Worm (Caenorhabditis elegans) whole organism, L1 larva: ENCODE results near the gene sek-3.

Experiments used
- C04F5.9 ChIP-seq: sonication (generic microtip); optimal IDR thresholded peaks from 2 replicates; lab custom pipeline; 2016; ENCODE audit warnings: missing genetic modification characterization, missing compliant biosample characterization
- F16B12.6 ChIP-seq: fragments of 150-350 bp; optimal IDR thresholded peaks from 2 replicates; lab custom pipeline; 2014; ENCODE audit warnings: missing biosample characterization, missing genetic modification characterization
- Y116A8C.19 ChIP-seq: sonication (generic microtip); optimal IDR thresholded peaks from 2 replicates; lab custom pipeline; 2016; ENCODE audit warnings: missing compliant biosample characterization, missing genetic modification characterization, borderline replicate concordance
- aly-2 ChIP-seq: fragments of 150-350 bp; optimal IDR thresholded peaks from 2 replicates; lab custom pipeline; 2014; ENCODE audit warnings: missing biosample characterization, missing genetic modification characterization
- blmp-1 ChIP-seq: fragments of 150-350 bp; optimal IDR thresholded peaks from 2 replicates; lab custom pipeline; 2014; ENCODE audit warnings: missing biosample characterization, missing genetic modification characterization
- ceh-8 ChIP-seq: fragments of 200-800 bp; sonication (Bioruptor generic); optimal IDR thresholded peaks from 2 replicates; lab custom pipeline; 2018; ENCODE audit warnings: mild to moderate bottlenecking, missing genetic modification characterization, moderate library complexity, missing compliant biosample characterization
- ceh-82 ChIP-seq, 3 experiments: fragments of 150-350 bp in 1 of 3; sonication (generic microtip) in 2 of 3; optimal IDR thresholded peaks; 2 replicates each; lab custom pipeline; 2014 to 2017; ENCODE audit warnings: missing biosample characterization in 3 of 3, missing genetic modification characterization in 3 of 3
- ceh-88 ChIP-seq: fragments of 200-800 bp; sonication (Bioruptor generic); IDR thresholded peaks from 2 replicates; pipeline ENCODE4 v1.3.6; 2022; ENCODE audit warnings: missing genetic modification characterization, missing compliant biosample characterization
- ces-1 ChIP-seq: fragments of 150-350 bp; optimal IDR thresholded peaks from 2 replicates; lab custom pipeline; 2014; ENCODE audit warnings: missing biosample characterization, missing genetic modification reagents, missing genetic modification characterization
- dsc-1 ChIP-seq: sonication (generic microtip); optimal IDR thresholded peaks from 2 replicates; lab custom pipeline; 2016; ENCODE audit warnings: mild to moderate bottlenecking, missing genetic modification characterization, missing compliant biosample characterization
- efl-1 ChIP-seq, 4 experiments: fragments of 150-350 bp; optimal IDR thresholded peaks in 3 of 4; peaks in 1 of 4; 1 replicate in 1 of 4; 2 replicates in 3 of 4; lab custom pipeline; 2014; ENCODE audit warnings: missing biosample characterization in 2 of 4, missing genetic modification characterization in 2 of 4, missing genetic modification reagents in 2 of 4
- egl-13 ChIP-seq: sonication (generic microtip); optimal IDR thresholded peaks from 2 replicates; lab custom pipeline; 2016; ENCODE audit warnings: missing genotype, missing genetic modification reagents, missing genetic modification characterization, missing compliant biosample characterization
- egl-27 ChIP-seq, 2 experiments: fragments of 150-350 bp in 1 of 2; sonication (generic microtip); optimal IDR thresholded peaks; 3 replicates each; lab custom pipeline; 2017 to 2018; ENCODE audit warnings: missing biosample characterization in 2 of 2, missing genetic modification characterization in 2 of 2, missing genetic modification reagents in 2 of 2
- fos-1 ChIP-seq: fragments of 150-350 bp; optimal IDR thresholded peaks from 2 replicates; lab custom pipeline; 2014; ENCODE audit warnings: missing biosample characterization, missing genetic modification characterization
- hlh-17 ChIP-seq: fragments of 200-800 bp; sonication (Bioruptor generic); optimal IDR thresholded peaks from 2 replicates; lab custom pipeline; 2018; ENCODE audit warnings: missing genetic modification characterization, mild to moderate bottlenecking, missing compliant biosample characterization, moderate library complexity, borderline replicate concordance
- hlh-4 ChIP-seq: sonication (generic microtip); optimal IDR thresholded peaks from 2 replicates; lab custom pipeline; 2016; ENCODE audit warnings: mild to moderate bottlenecking, missing genetic modification characterization, missing compliant biosample characterization
- hpl-2 ChIP-seq: fragments of 150-350 bp; optimal IDR thresholded peaks from 2 replicates; lab custom pipeline; 2014; ENCODE audit warnings: missing biosample characterization, missing genetic modification reagents, missing genetic modification characterization
- isw-1 ChIP-seq: fragments of 200-800 bp; sonication (Bioruptor generic); IDR thresholded peaks from 2 replicates; pipeline ENCODE4 v1.3.6; 2022; ENCODE audit warnings: missing genetic modification characterization, missing compliant biosample characterization
- jun-1 ChIP-seq: fragments of 150-350 bp; optimal IDR thresholded peaks from 2 replicates; lab custom pipeline; 2014; ENCODE audit warnings: missing biosample characterization, missing genetic modification reagents, missing genetic modification characterization
- lin-14 ChIP-seq: fragments of 200-800 bp; sonication (Bioruptor generic); optimal IDR thresholded peaks from 2 replicates; lab custom pipeline; 2018; ENCODE audit warnings: mild to moderate bottlenecking, missing genetic modification characterization, moderate library complexity, missing compliant biosample characterization
- lin-15B ChIP-seq: fragments of 150-350 bp; sonication (generic microtip); optimal IDR thresholded peaks from 3 replicates; lab custom pipeline; 2014; ENCODE audit warnings: missing biosample characterization, missing genetic modification characterization
- lin-35 ChIP-seq, 2 experiments: fragments of 150-350 bp; optimal IDR thresholded peaks; 2 replicates each; lab custom pipeline; 2014; ENCODE audit warnings: missing biosample characterization in 2 of 2, missing genetic modification characterization in 2 of 2, missing genetic modification reagents in 2 of 2
- mef-2 ChIP-seq: fragments of 150-350 bp; optimal IDR thresholded peaks from 2 replicates; lab custom pipeline; 2014; ENCODE audit warnings: missing biosample characterization, missing genetic modification characterization
- mep-1 ChIP-seq: fragments of 150-350 bp; optimal IDR thresholded peaks from 2 replicates; lab custom pipeline; 2014; ENCODE audit warnings: missing biosample characterization, missing genetic modification characterization
- nhr-11 ChIP-seq: fragments of 150-350 bp; optimal IDR thresholded peaks from 2 replicates; lab custom pipeline; 2014; ENCODE audit warnings: missing biosample characterization, missing genetic modification characterization
- nhr-84 ChIP-seq: sonication (generic microtip); optimal IDR thresholded peaks from 2 replicates; lab custom pipeline; 2017; ENCODE audit warnings: missing biosample characterization, missing genetic modification characterization
- nhr-85 ChIP-seq: sonication (generic microtip); peaks from one replicate; lab custom pipeline; 2016; ENCODE audit warnings: missing genetic modification characterization, inconsistent platforms, missing compliant biosample characterization
- rnt-1 ChIP-seq: sonication (generic microtip); optimal IDR thresholded peaks from 2 replicates; lab custom pipeline; 2016; ENCODE audit warnings: mild to moderate bottlenecking, missing genetic modification characterization, moderate library complexity, missing compliant biosample characterization
- skn-1 ChIP-seq: fragments of 150-350 bp; optimal IDR thresholded peaks from 2 replicates; lab custom pipeline; 2014; ENCODE audit warnings: missing biosample characterization, missing genetic modification characterization
- snu-23 ChIP-seq: sonication (generic microtip); optimal IDR thresholded peaks from 2 replicates; lab custom pipeline; 2016; ENCODE audit warnings: missing genetic modification characterization, missing compliant biosample characterization
- tlp-1 ChIP-seq: fragments of 150-350 bp; optimal IDR thresholded peaks from 2 replicates; lab custom pipeline; 2014; ENCODE audit warnings: missing biosample characterization, missing genetic modification characterization
- unc-86 ChIP-seq: sonication (generic microtip); optimal IDR thresholded peaks from 2 replicates; lab custom pipeline; 2016; ENCODE audit warnings: missing genetic modification characterization, missing compliant biosample characterization
- unc-98 ChIP-seq: fragments of 200-800 bp; sonication (Bioruptor generic); IDR thresholded peaks from 2 replicates; pipeline ENCODE4 v1.3.6; 2022; ENCODE audit warnings: missing genetic modification characterization, missing compliant biosample characterization
- xbp-1 ChIP-seq: sonication (generic microtip); optimal IDR thresholded peaks from 2 replicates; lab custom pipeline; 2016; ENCODE audit warnings: missing genetic modification characterization, missing compliant biosample characterization
- ztf-4 ChIP-seq: fragments of 150-350 bp; optimal IDR thresholded peaks from 2 replicates; lab custom pipeline; 2014; ENCODE audit warnings: missing biosample characterization, missing genetic modification characterization

Gene sek-3

DNA sequence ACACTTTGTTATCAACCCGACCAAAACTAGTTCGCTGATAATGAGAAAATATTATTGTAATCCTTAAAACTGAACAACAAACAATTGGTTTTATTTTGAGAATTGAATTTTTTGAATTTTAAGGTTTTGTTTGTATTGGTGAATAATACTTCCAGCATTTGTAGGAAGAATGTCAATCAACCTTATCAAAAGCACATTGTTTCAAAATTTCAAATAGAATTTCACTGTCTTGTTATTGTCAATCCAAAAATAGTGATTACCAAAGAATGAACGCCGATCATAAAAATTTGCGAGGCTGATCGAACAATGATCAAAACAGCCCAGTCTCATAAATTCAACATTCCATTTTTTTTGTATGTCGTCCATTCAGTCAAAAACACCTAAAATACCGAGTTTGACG is 43.2 kb upstream of the sek-3 start:
- TF ChIP-seq xbp-1 (tag; lab: Kevin White, UChicago) (no peak), efl-1 (optimal IDR thresholded peaks at IDR 0.05; lab: Kevin White, UChicago) (no peak), efl-1 (GFP tag; optimal IDR thresholded peaks at IDR 0.05 in 1 of 2; lab: Kevin White, UChicago) (peak in 1 of 2 experiments; percentile 28), blmp-1 (peak; percentile 23), hlh-17 (GFP tag; lab: Kevin White, UChicago) (no peak), ceh-88 (GFP tag; lab: Robert Waterston, UW) (no peak), nhr-84 (tag; lab: Kevin White, UChicago) (no peak)

DNA sequence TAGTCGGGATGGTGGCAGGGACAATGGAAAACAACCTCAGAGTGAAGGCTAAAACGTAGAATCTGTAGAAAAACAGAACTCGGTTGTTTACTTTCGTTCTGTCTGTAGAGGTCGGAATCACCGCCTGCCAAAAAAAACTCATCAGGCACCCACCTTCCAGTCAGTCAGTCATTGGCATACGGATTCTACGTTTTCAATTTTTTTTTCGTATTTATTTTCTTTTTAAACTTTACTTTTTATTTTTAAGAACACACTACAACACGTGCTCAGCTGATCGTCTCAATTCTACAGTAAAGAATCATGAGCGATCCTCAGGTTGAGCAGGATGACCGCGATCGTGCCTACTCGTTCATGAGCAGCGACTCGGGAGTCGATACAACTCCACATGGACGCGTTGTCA is 41.2 kb upstream of the sek-3 start, which contains the start of gene lfi-1:
Gene lfi-1 (plus strand): TSS at position 301 of the 400 bp plus-strand sequence.
- TF ChIP-seq nhr-85 (no peak), egl-27 (tag; optimal IDR thresholded peaks at IDR 0.05; lab: Kevin White, UChicago) (no peak)

DNA sequence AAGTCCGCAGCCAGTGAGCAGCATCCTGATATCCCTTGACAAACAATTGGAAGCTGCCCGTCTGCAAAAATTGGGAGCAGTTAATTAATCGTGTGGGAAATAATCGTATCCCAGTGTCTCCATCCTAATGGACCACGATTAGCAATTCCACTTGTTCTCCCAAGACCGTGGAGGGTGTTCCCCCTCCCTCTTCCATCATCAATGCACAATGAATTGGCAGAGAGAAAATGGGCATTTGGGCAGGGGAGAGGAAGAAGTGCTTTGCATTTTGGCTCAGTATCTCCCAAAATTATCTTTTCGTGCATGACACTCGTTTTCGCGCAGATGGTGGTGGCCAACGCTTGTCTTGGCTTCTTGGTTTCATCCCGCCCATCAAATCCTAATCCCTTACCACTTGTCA is 39.6 kb upstream of the sek-3 start:
- TF ChIP-seq ztf-4 (no peak), hlh-4 (tag; lab: Kevin White, UChicago) (no peak), lin-14 (GFP tag; lab: Kevin White, UChicago) (no peak), xbp-1 (tag; lab: Kevin White, UChicago) (no peak), C04F5.9 (no peak), Y116A8C.19 (no peak), ceh-82 (tag; optimal IDR thresholded peaks at IDR 0.05; lab: Kevin White, UChicago) (no peak), ceh-8 (no peak), F16B12.6 (tag; lab: Kevin White, UChicago) (no peak), egl-27 (tag; optimal IDR thresholded peaks at IDR 0.05; lab: Kevin White, UChicago) (no peak), mef-2 (tag; lab: Kevin White, UChicago) (no peak), skn-1 (tag; lab: Kevin White, UChicago) (no peak), fos-1 (tag; lab: Kevin White, UChicago) (no peak), dsc-1 (tag; lab: Kevin White, UChicago) (no peak)

DNA sequence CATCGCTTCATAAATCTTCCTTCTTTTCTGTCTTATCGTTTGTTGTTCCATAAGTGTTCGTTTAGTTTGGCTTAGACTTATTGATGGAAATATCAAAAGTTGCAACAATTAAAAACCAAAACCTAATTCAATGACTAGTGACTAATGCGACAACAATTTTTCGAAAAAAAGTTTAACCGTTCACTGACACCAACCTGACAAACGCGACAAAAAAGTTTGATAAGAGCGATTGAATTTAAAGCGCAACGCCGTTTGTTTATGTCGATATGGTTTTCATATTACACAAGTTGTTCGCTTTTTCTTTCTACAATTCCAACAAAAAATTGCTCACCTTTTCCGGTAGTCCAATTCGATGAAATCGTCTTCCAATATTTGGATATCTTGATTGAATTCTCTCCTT is 38.6 kb upstream of the sek-3 start:
- no peak for TF ChIP-seq hpl-2
- no peak for TF ChIP-seq snu-23 (GFP tag; lab: Kevin White, UChicago)
- no peak for TF ChIP-seq ces-1
- TF ChIP-seq lin-35 (GFP tag; optimal IDR thresholded peaks at IDR 0.05; lab: Kevin White, UChicago): no peak
- TF ChIP-seq nhr-11 (tag; lab: Kevin White, UChicago): no peak
- no peak for TF ChIP-seq mep-1
- TF ChIP-seq ceh-8: no peak
- TF ChIP-seq unc-98 (GFP tag; lab: Robert Waterston, UW): no peak
- no peak for TF ChIP-seq jun-1 (tag; lab: Kevin White, UChicago)
- no peak for TF ChIP-seq rnt-1
- TF ChIP-seq egl-13 (tag; lab: Kevin White, UChicago): no peak
- no peak for TF ChIP-seq Y116A8C.19

- TF ChIP-seq unc-86 (tag; lab: Kevin White, UChicago): peak; percentile 6
- TF ChIP-seq lin-15B (tag; lab: Kevin White, UChicago): no peak
- TF ChIP-seq blmp-1: no peak
- TF ChIP-seq ces-1: no peak
- TF ChIP-seq isw-1: no peak
- no peak for TF ChIP-seq tlp-1 (tag; lab: Kevin White, UChicago)
- TF ChIP-seq aly-2 (tag; lab: Kevin White, UChicago): no peak
- TF ChIP-seq lin-14 (GFP tag; lab: Kevin White, UChicago): peak; percentile 55
- no peak for TF ChIP-seq efl-1 (optimal IDR thresholded peaks at IDR 0.05; lab: Kevin White, UChicago)
- TF ChIP-seq efl-1 (GFP tag; optimal IDR thresholded peaks at IDR 0.05 in 1 of 2; lab: Kevin White, UChicago): peak in 1 of 2 experiments; percentile 23
- TF ChIP-seq snu-23 (GFP tag; lab: Kevin White, UChicago): no peak
Measured at ce11 chrX:4981059-4981458, 36.6 kb upstream of the sek-3 start.
